Worm (Caenorhabditis elegans): ENCODE results near the gene pcp-5.

- TF ChIP-seq snpc-4 (tag; optimal IDR thresholded peaks at IDR 0.05) (no peak), lsy-2 (tag; optimal IDR thresholded peaks at IDR 0.05) (no peak), sox-4 (tag; optimal IDR thresholded peaks at IDR 0.05) (no peak), zag-1 (tag; optimal IDR thresholded peaks at IDR 0.05) (no peak), ztf-11 (tag; optimal IDR thresholded peaks at IDR 0.05) (no peak)
Observed at ce11 chrIII:7922207-7922606, 14.8 kb upstream of the pcp-5 start, which contains the start of gene C29E4.17.

Measured in whole organism, L1 larva.